Worm (Caenorhabditis elegans): ENCODE data around the gene Y5H2A.1.

DNA sequence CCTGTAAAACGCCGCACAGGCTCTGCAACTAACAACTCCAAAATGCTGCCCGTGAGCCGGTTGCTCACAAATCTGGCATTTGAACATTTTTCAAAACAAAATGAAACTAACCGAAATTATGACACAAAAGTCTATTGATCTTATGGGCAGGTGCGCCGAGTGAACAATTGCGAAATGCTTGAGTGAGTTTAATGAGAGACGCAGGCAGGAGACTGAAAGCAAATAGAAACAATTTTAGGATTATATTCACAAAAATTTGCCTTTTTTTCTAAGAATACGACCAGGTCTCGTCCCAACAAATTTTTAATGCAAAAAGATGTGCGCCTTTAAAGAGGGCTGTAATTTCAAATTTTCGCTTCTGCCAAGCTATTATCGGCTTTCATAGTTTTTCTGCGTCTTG lies 7.2 kb downstream of the Y5H2A.1 start, which contains the start of gene nhr-183:
- TF ChIP-seq nhr-77 (tag; optimal IDR thresholded peaks at IDR 0.05): no peak
- TF ChIP-seq nhr-6 (tag; optimal IDR thresholded peaks at IDR 0.05): no peak
- TF ChIP-seq nhr-237 (tag; optimal IDR thresholded peaks at IDR 0.05): no peak
- no peak for TF ChIP-seq nhr-10 (tag; optimal IDR thresholded peaks at IDR 0.05)
- no peak for TF ChIP-seq nhr-11 (tag; optimal IDR thresholded peaks at IDR 0.05)
- no peak for TF ChIP-seq mdl-1 (tag; optimal IDR thresholded peaks at IDR 0.05)
- no peak for TF ChIP-seq R02D3.7 (tag; optimal IDR thresholded peaks at IDR 0.05)
- no peak for TF ChIP-seq aly-2 (tag; optimal IDR thresholded peaks at IDR 0.05)
- no peak for TF ChIP-seq F13H6.1 (tag; optimal IDR thresholded peaks at IDR 0.05)
- TF ChIP-seq Y55F3AM.14 (GFP tag; optimal IDR thresholded peaks at IDR 0.05): no peak

Measured in whole organism, L2 larva.